Worm (Caenorhabditis elegans) whole organism, mixed stage, embryonic: ENCODE measurements around the gene ubc-26.

Source experiments
- M03D4.4 ChIP-seq: sonication (generic microtip); optimal IDR thresholded peaks from 2 replicates; lab custom pipeline; 2017; ENCODE audit warnings: mild to moderate bottlenecking, missing genetic modification characterization, missing compliant biosample characterization
- bed-3 ChIP-seq: fragments of 200-800 bp; sonication (Bioruptor generic); optimal IDR thresholded peaks from 3 replicates; lab custom pipeline; 2018; ENCODE audit warnings: mild to moderate bottlenecking, missing genetic modification characterization, moderate library complexity, missing compliant biosample characterization
- blmp-1 ChIP-seq: fragments of 150-350 bp; optimal IDR thresholded peaks from 2 replicates; lab custom pipeline; 2014; ENCODE audit warnings: missing biosample characterization, missing genetic modification characterization
- ceh-39 ChIP-seq: fragments of 150-350 bp; optimal IDR thresholded peaks from 2 replicates; lab custom pipeline; 2014; ENCODE audit warnings: missing biosample characterization, missing genetic modification characterization
- ceh-43 ChIP-seq: fragments of 200-800 bp; sonication (Bioruptor generic); optimal IDR thresholded peaks from 2 replicates; lab custom pipeline; 2018; ENCODE audit warnings: mild to moderate bottlenecking, missing genetic modification characterization, moderate library complexity, missing compliant biosample characterization
- ceh-83 ChIP-seq: fragments of 200-800 bp; sonication (Bioruptor generic); optimal IDR thresholded peaks from 2 replicates; lab custom pipeline; 2018; ENCODE audit warnings: mild to moderate bottlenecking, missing genetic modification characterization, missing compliant biosample characterization
- ces-1 ChIP-seq: fragments of 150-350 bp; optimal IDR thresholded peaks from 2 replicates; lab custom pipeline; 2014; ENCODE audit warnings: missing biosample characterization, missing genetic modification reagents, missing genetic modification characterization
- cnd-1 ChIP-seq: fragments of 200-800 bp; sonication (Bioruptor generic); optimal IDR thresholded peaks from 2 replicates; lab custom pipeline; 2018; ENCODE audit warnings: mild to moderate bottlenecking, missing genetic modification characterization, missing compliant biosample characterization
- drap-1 ChIP-seq: fragments of 200-800 bp; sonication (Bioruptor generic); optimal IDR thresholded peaks from 3 replicates; lab custom pipeline; 2018; ENCODE audit warnings: mild to moderate bottlenecking, missing genetic modification characterization, missing compliant biosample characterization
- elt-1 ChIP-seq: sonication (generic microtip); optimal IDR thresholded peaks from 2 replicates; lab custom pipeline; 2017; ENCODE audit warnings: missing genetic modification characterization, mild to moderate bottlenecking, missing compliant biosample characterization, antibody characterized with exemption, moderate library complexity, borderline replicate concordance; ENCODE audit not compliant: insufficient read depth
- elt-3 ChIP-seq: fragments of 150-350 bp; optimal IDR thresholded peaks from 2 replicates; lab custom pipeline; 2014; ENCODE audit warnings: missing biosample characterization, missing genetic modification characterization
- flh-1 ChIP-seq: fragments of 200-800 bp; sonication (Bioruptor generic); optimal IDR thresholded peaks from 2 replicates; lab custom pipeline; 2018; ENCODE audit warnings: mild to moderate bottlenecking, missing genetic modification characterization, moderate library complexity, missing compliant biosample characterization
- hlh-1 ChIP-seq: fragments of 150-350 bp; optimal IDR thresholded peaks from 2 replicates; lab custom pipeline; 2014; ENCODE audit warnings: missing biosample characterization, missing genetic modification reagents, missing genetic modification characterization
- lin-13 ChIP-seq: fragments of 150-350 bp; optimal IDR thresholded peaks from 2 replicates; lab custom pipeline; 2014; ENCODE audit warnings: missing biosample characterization, missing genetic modification characterization
- lin-32 ChIP-seq: fragments of 200-800 bp; sonication (Bioruptor generic); optimal IDR thresholded peaks from 2 replicates; lab custom pipeline; 2018; ENCODE audit warnings: mild to moderate bottlenecking, missing genetic modification characterization, missing compliant biosample characterization
- lsy-2 ChIP-seq: fragments of 150-350 bp; optimal IDR thresholded peaks from 2 replicates; lab custom pipeline; 2014; ENCODE audit warnings: missing biosample characterization, missing genetic modification characterization
- mab-5 ChIP-seq: fragments of 150-350 bp; optimal IDR thresholded peaks from 2 replicates; lab custom pipeline; 2014; ENCODE audit warnings: missing biosample characterization, missing genetic modification characterization
- mep-1 ChIP-seq: fragments of 150-350 bp; optimal IDR thresholded peaks from 2 replicates; lab custom pipeline; 2017; ENCODE audit warnings: missing biosample characterization, missing genetic modification reagents, missing genetic modification characterization, inconsistent platforms
- mls-2 ChIP-seq: sonication (generic microtip); optimal IDR thresholded peaks from 2 replicates; lab custom pipeline; 2016; ENCODE audit warnings: mild to moderate bottlenecking, missing genetic modification characterization, moderate library complexity, missing compliant biosample characterization
- nhr-12 ChIP-seq: fragments of 150-350 bp; optimal IDR thresholded peaks from 2 replicates; lab custom pipeline; 2014; ENCODE audit warnings: missing biosample characterization, missing genetic modification characterization
- nhr-2 ChIP-seq: fragments of 150-350 bp; optimal IDR thresholded peaks from 2 replicates; lab custom pipeline; 2014; ENCODE audit warnings: missing biosample characterization, missing genetic modification characterization
- nhr-28 ChIP-seq: fragments of 150-350 bp; optimal IDR thresholded peaks from 2 replicates; lab custom pipeline; 2014; ENCODE audit warnings: missing biosample characterization, missing genetic modification characterization
- nhr-76 ChIP-seq: sonication (generic microtip); optimal IDR thresholded peaks from 2 replicates; lab custom pipeline; 2017; ENCODE audit warnings: missing biosample characterization, missing genetic modification characterization
- pha-4 ChIP-seq: fragments of 150-350 bp; optimal IDR thresholded peaks from 2 replicates; lab custom pipeline; 2018; ENCODE audit warnings: missing biosample characterization, missing genetic modification reagents, missing genetic modification characterization
- sem-2 ChIP-seq: fragments of 200-800 bp; sonication (Bioruptor generic); optimal IDR thresholded peaks from 2 replicates; lab custom pipeline; 2018; ENCODE audit warnings: mild to moderate bottlenecking, missing genetic modification characterization, missing compliant biosample characterization
- snpc-4 ChIP-seq: fragments of 150-350 bp; optimal IDR thresholded peaks from 2 replicates; lab custom pipeline; 2014; ENCODE audit warnings: missing biosample characterization, missing genetic modification characterization
- tbx-8 ChIP-seq: fragments of 200-800 bp; sonication (Bioruptor generic); optimal IDR thresholded peaks from 2 replicates; lab custom pipeline; 2018; ENCODE audit warnings: mild to moderate bottlenecking, missing genetic modification characterization, moderate library complexity, missing compliant biosample characterization
- unc-39 ChIP-seq: fragments of 150-350 bp; optimal IDR thresholded peaks from 2 replicates; lab custom pipeline; 2014; ENCODE audit warnings: missing biosample characterization, missing genetic modification characterization
- zip-8 ChIP-seq: fragments of 150-350 bp; optimal IDR thresholded peaks from 2 replicates; lab custom pipeline; 2014; ENCODE audit warnings: missing biosample characterization, missing genetic modification characterization
- ztf-11 ChIP-seq: fragments of 150-350 bp; optimal IDR thresholded peaks from 2 replicates; lab custom pipeline; 2014; ENCODE audit warnings: missing biosample characterization, missing genetic modification characterization

The ubc-26 gene

ce11 chrII:2925032-2925431, 24.9 kb upstream of the ubc-26 start:
- TF ChIP-seq sem-2 (GFP tag; lab: Kevin White, UChicago) = no peak
- TF ChIP-seq drap-1 (GFP tag; lab: Kevin White, UChicago) = no peak
- no peak for TF ChIP-seq mep-1 (tag; lab: Kevin White, UChicago)
- no peak for TF ChIP-seq flh-1 (GFP tag; lab: Kevin White, UChicago)
- no peak for TF ChIP-seq ces-1 (GFP tag; lab: Kevin White, UChicago)
- no peak for TF ChIP-seq nhr-28 (tag; lab: Kevin White, UChicago)
- no peak for TF ChIP-seq elt-3 (tag; lab: Kevin White, UChicago)
- no peak for TF ChIP-seq M03D4.4 (tag; lab: Kevin White, UChicago)
- no peak for TF ChIP-seq hlh-1 (tag; lab: Kevin White, UChicago)
- no peak for TF ChIP-seq pha-4 (tag; lab: Kevin White, UChicago)
- TF ChIP-seq nhr-2 (tag; lab: Kevin White, UChicago) = no peak
- TF ChIP-seq mab-5 (tag; lab: Kevin White, UChicago) = no peak
- TF ChIP-seq lin-32 (GFP tag; lab: Kevin White, UChicago) = no peak
- TF ChIP-seq ceh-39 = no peak
- TF ChIP-seq ceh-83 (GFP tag; lab: Kevin White, UChicago) = no peak
- TF ChIP-seq ztf-11 = no peak
- no peak for TF ChIP-seq bed-3

ce11 chrII:2923617-2924016, 23.5 kb upstream of the ubc-26 start, which contains the start of gene ZK355.2:
ZK355.2 (plus strand) TSS chrII:2923917.
- TF ChIP-seq hlh-1 (tag; lab: Kevin White, UChicago) (no peak), elt-1 (tag; lab: Kevin White, UChicago) (no peak), nhr-2 (tag; lab: Kevin White, UChicago) (no peak), sem-2 (GFP tag; lab: Kevin White, UChicago) (no peak), blmp-1 (no peak), elt-3 (tag; lab: Kevin White, UChicago) (no peak), zip-8 (tag; lab: Kevin White, UChicago) (no peak), unc-39 (no peak), lsy-2 (tag; lab: Kevin White, UChicago) (no peak)

ce11 chrII:2922782-2923181, 22.6 kb upstream of the ubc-26 start:
- TF ChIP-seq lin-13 (no peak), mls-2 (tag; lab: Kevin White, UChicago) (no peak), snpc-4 (no peak), elt-3 (tag; lab: Kevin White, UChicago) (no peak), bed-3 (no peak), nhr-12 (tag; lab: Kevin White, UChicago) (no peak), flh-1 (GFP tag; lab: Kevin White, UChicago) (no peak), nhr-28 (tag; lab: Kevin White, UChicago) (no peak), cnd-1 (tag; lab: Kevin White, UChicago) (no peak), unc-39 (no peak), nhr-2 (tag; lab: Kevin White, UChicago) (no peak), mep-1 (tag; lab: Kevin White, UChicago) (no peak), mab-5 (tag; lab: Kevin White, UChicago) (no peak), ceh-39 (no peak), tbx-8 (GFP tag; lab: Kevin White, UChicago) (no peak), nhr-76 (tag; lab: Kevin White, UChicago) (no peak)
- TF ChIP-seq, all 35 proteins: peak for 0

ce11 chrII:2922359-2922758, 22.2 kb upstream of the ubc-26 start:
- no peak for TF ChIP-seq ces-1 (GFP tag; lab: Kevin White, UChicago)
- no peak for TF ChIP-seq ceh-43 (GFP tag; lab: Kevin White, UChicago)
- TF ChIP-seq blmp-1 = no peak
- TF ChIP-seq lsy-2 (tag; lab: Kevin White, UChicago) = no peak
- no peak for TF ChIP-seq bed-3

- TF ChIP-seq M03D4.4 (tag; lab: Kevin White, UChicago) (no peak), snpc-4 (no peak)
- TF ChIP-seq, all 35 proteins: peak for 0
Measured at ce11 chrII:2921860-2922259, 21.7 kb upstream of the ubc-26 start.
